Worm (Caenorhabditis elegans) whole organism, L4 larva: ENCODE measurements around the gene dhs-20.
A peak's percentile ranks its signal among the peaks of the same experiment; 100 is the strongest.

Source experiments
- F26F4.8 ChIP-seq: fragments of 200-800 bp; sonication (Bioruptor generic); conservative IDR thresholded peaks from 2 replicates; pipeline ENCODE4 v1.3.6; 2022; ENCODE audit warnings: missing genetic modification characterization, missing compliant biosample characterization
- T20F7.1 ChIP-seq: fragments of 200-800 bp; sonication (Bioruptor generic); optimal IDR thresholded peaks from 2 replicates; lab custom pipeline; 2018; ENCODE audit warnings: mild to moderate bottlenecking, missing genetic modification characterization, missing compliant biosample characterization
- Y48G9A.11 ChIP-seq: fragments of 200-800 bp; sonication (Bioruptor generic); IDR thresholded peaks from 2 replicates; pipeline ENCODE4 v1.3.6; 2022; ENCODE audit warnings: missing genetic modification reagents, missing genetic modification characterization, missing compliant biosample characterization
- aha-1 ChIP-seq: fragments of 150-350 bp; peaks from one replicate; lab custom pipeline; 2014; ENCODE audit warnings: missing biosample characterization, missing genetic modification characterization
- aly-2 ChIP-seq: sonication (generic microtip); optimal IDR thresholded peaks from 2 replicates; lab custom pipeline; 2018; ENCODE audit warnings: missing biosample characterization, missing genetic modification characterization
- attf-4 ChIP-seq: sonication (generic microtip); optimal IDR thresholded peaks from 3 replicates; lab custom pipeline; 2017; ENCODE audit warnings: missing biosample characterization, missing genetic modification characterization
- ceh-32 ChIP-seq: sonication (generic microtip); optimal IDR thresholded peaks from 2 replicates; lab custom pipeline; 2016; ENCODE audit warnings: mild to moderate bottlenecking, missing genetic modification characterization, missing compliant biosample characterization; ENCODE audit not compliant: poor library complexity
- ceh-82 ChIP-seq: sonication (generic microtip); optimal IDR thresholded peaks from 2 replicates; lab custom pipeline; 2017; ENCODE audit warnings: missing biosample characterization, missing genetic modification characterization
- daf-8 ChIP-seq: fragments of 200-800 bp; sonication (Bioruptor generic); IDR thresholded peaks from 2 replicates; pipeline ENCODE4 v1.3.6; 2022; ENCODE audit warnings: missing genetic modification characterization, missing compliant biosample characterization
- dmd-6 ChIP-seq: fragments of 200-800 bp; sonication (Bioruptor generic); IDR thresholded peaks from 2 replicates; pipeline ENCODE4 v1.3.6; 2022; ENCODE audit warnings: missing genetic modification reagents, missing genetic modification characterization, missing compliant biosample characterization
- dmd-9 ChIP-seq: fragments of 200-800 bp; sonication (Bioruptor generic); IDR thresholded peaks from 2 replicates; pipeline ENCODE4 v1.3.6; 2022; ENCODE audit warnings: missing genetic modification reagents, missing genetic modification characterization, missing compliant biosample characterization
- dve-1 ChIP-seq: sonication (generic microtip); optimal IDR thresholded peaks from 2 replicates; lab custom pipeline; 2017; ENCODE audit warnings: antibody characterized with exemption, mild to moderate bottlenecking, missing genetic modification characterization, missing compliant biosample characterization; ENCODE audit not compliant: insufficient read depth
- fos-1 ChIP-seq: fragments of 150-350 bp; optimal IDR thresholded peaks from 2 replicates; lab custom pipeline; 2014; ENCODE audit warnings: missing biosample characterization, missing genetic modification characterization
- gei-8 ChIP-seq: fragments of 200-800 bp; sonication (Bioruptor generic); optimal IDR thresholded peaks from 2 replicates; lab custom pipeline; 2018; ENCODE audit warnings: mild to moderate bottlenecking, missing genetic modification characterization, missing compliant biosample characterization
- hif-1 ChIP-seq, 2 experiments: sonication (generic microtip); optimal IDR thresholded peaks; 2 replicates each; lab custom pipeline; 2016 to 2017; ENCODE audit warnings: missing compliant biosample characterization in 2 of 2, missing genetic modification characterization in 2 of 2, missing genetic modification reagents in 2 of 2, missing genotype in 2 of 2, mild to moderate bottlenecking in 1 of 2
- hlh-11 ChIP-seq: fragments of 200-800 bp; sonication (Bioruptor generic); optimal IDR thresholded peaks from 2 replicates; lab custom pipeline; 2018; ENCODE audit warnings: mild to moderate bottlenecking, missing genetic modification characterization, missing compliant biosample characterization
- hlh-30 ChIP-seq: sonication (generic microtip); optimal IDR thresholded peaks from 2 replicates; lab custom pipeline; 2017; ENCODE audit warnings: antibody characterized with exemption, mild to moderate bottlenecking, missing genetic modification characterization, missing compliant biosample characterization; ENCODE audit not compliant: insufficient read depth
- lin-13 ChIP-seq: fragments of 150-350 bp; optimal IDR thresholded peaks from 2 replicates; lab custom pipeline; 2014; ENCODE audit warnings: missing biosample characterization, missing genetic modification reagents, missing genetic modification characterization
- lin-38 ChIP-seq: fragments of 200-800 bp; sonication (Bioruptor generic); IDR thresholded peaks from 2 replicates; pipeline ENCODE4 v1.3.6; 2022; ENCODE audit warnings: missing genetic modification reagents, missing genetic modification characterization, missing compliant biosample characterization
- lsy-2 ChIP-seq, 2 experiments: fragments of 150-350 bp in 1 of 2; sonication (generic microtip) in 1 of 2; optimal IDR thresholded peaks; 2 replicates each; lab custom pipeline; 2014 to 2017; ENCODE audit warnings: missing biosample characterization in 2 of 2, missing genetic modification characterization in 2 of 2
- madf-9 ChIP-seq: fragments of 200-800 bp; sonication (Bioruptor generic); conservative IDR thresholded peaks from 2 replicates; pipeline ENCODE4 v1.3.6; 2022; ENCODE audit warnings: missing genetic modification reagents, missing genetic modification characterization, missing compliant biosample characterization
- mdl-1 ChIP-seq, 2 experiments: fragments of 150-350 bp in 1 of 2; sonication (generic microtip) in 1 of 2; optimal IDR thresholded peaks; 2 replicates each; lab custom pipeline; 2014 to 2017; ENCODE audit warnings: missing biosample characterization in 2 of 2, missing genetic modification characterization in 2 of 2
- mep-1 ChIP-seq: fragments of 150-350 bp; sonication (generic microtip); optimal IDR thresholded peaks from 3 replicates; lab custom pipeline; 2014; ENCODE audit warnings: missing biosample characterization, missing genetic modification characterization
- mes-2 ChIP-seq: sonication (generic microtip); optimal IDR thresholded peaks from 2 replicates; lab custom pipeline; 2016; ENCODE audit warnings: missing genotype, mild to moderate bottlenecking, missing genetic modification characterization, missing compliant biosample characterization; ENCODE audit not compliant: poor library complexity, severe bottlenecking
- mxl-3 ChIP-seq: fragments of 200-800 bp; sonication (Bioruptor generic); optimal IDR thresholded peaks from 2 replicates; lab custom pipeline; 2018; ENCODE audit warnings: mild to moderate bottlenecking, missing genetic modification characterization, missing compliant biosample characterization
- nhr-25 ChIP-seq: sonication (generic microtip); optimal IDR thresholded peaks from 2 replicates; lab custom pipeline; 2017; ENCODE audit warnings: missing genetic modification characterization, mild to moderate bottlenecking, missing compliant biosample characterization, antibody characterized with exemption, moderate library complexity, borderline replicate concordance; ENCODE audit not compliant: insufficient read depth
- nhr-28 ChIP-seq: fragments of 150-350 bp; optimal IDR thresholded peaks from 2 replicates; lab custom pipeline; 2014; ENCODE audit warnings: missing biosample characterization, missing genetic modification characterization
- nhr-48 ChIP-seq: sonication (generic microtip); optimal IDR thresholded peaks from 2 replicates; lab custom pipeline; 2016; ENCODE audit warnings: mild to moderate bottlenecking, missing genetic modification characterization, missing compliant biosample characterization
- nhr-6 ChIP-seq: fragments of 150-350 bp; optimal IDR thresholded peaks from 2 replicates; lab custom pipeline; 2014; ENCODE audit warnings: missing biosample characterization, missing genetic modification characterization
- nhr-76 ChIP-seq: fragments of 150-350 bp; optimal IDR thresholded peaks from 2 replicates; lab custom pipeline; 2014; ENCODE audit warnings: missing biosample characterization, missing genetic modification characterization
- pha-4 ChIP-seq, 2 experiments: fragments of 150-350 bp in 1 of 2; fragments of 200-800 bp in 1 of 2; sonication (Bioruptor generic) in 1 of 2; IDR thresholded peaks in 1 of 2; optimal IDR thresholded peaks in 1 of 2; 2 replicates each; pipeline versions ENCODE4 v1.3.6 to Lab custom; 2014 to 2022; ENCODE audit warnings: missing genetic modification characterization in 2 of 2, missing genetic modification reagents in 2 of 2, missing biosample characterization in 1 of 2, missing compliant biosample characterization in 1 of 2
- php-3 ChIP-seq: fragments of 200-800 bp; sonication (Bioruptor generic); IDR thresholded peaks from 2 replicates; pipeline ENCODE4 v1.3.6; 2022; ENCODE audit warnings: missing genetic modification reagents, missing genetic modification characterization, missing compliant biosample characterization
- pqm-1 ChIP-seq: sonication (generic microtip); optimal IDR thresholded peaks from 2 replicates; lab custom pipeline; 2017; ENCODE audit warnings: missing biosample characterization, missing genetic modification characterization
- rbr-2 ChIP-seq: sonication (generic microtip); optimal IDR thresholded peaks from 2 replicates; lab custom pipeline; 2016; ENCODE audit warnings: missing genotype, missing genetic modification characterization, missing compliant biosample characterization
- set-16 ChIP-seq: fragments of 200-800 bp; sonication (Bioruptor generic); IDR thresholded peaks from 2 replicates; pipeline ENCODE4 v1.3.6; 2022; ENCODE audit warnings: missing genetic modification reagents, missing genetic modification characterization, missing compliant biosample characterization
- skn-1 ChIP-seq: fragments of 150-350 bp; optimal IDR thresholded peaks from 2 replicates; lab custom pipeline; 2014; ENCODE audit warnings: missing biosample characterization, missing genetic modification characterization
- unc-39 ChIP-seq: sonication (generic microtip); optimal IDR thresholded peaks from 2 replicates; lab custom pipeline; 2017; ENCODE audit warnings: missing biosample characterization, missing genetic modification characterization
- zip-2 ChIP-seq: fragments of 150-350 bp; optimal IDR thresholded peaks from 2 replicates; lab custom pipeline; 2014; ENCODE audit warnings: missing biosample characterization, missing genetic modification characterization

Gene dhs-20

ce11 chrV:11615948-11616681, 11.8 kb upstream of the dhs-20 start, which contains the start of gene nlp-24 (continued):
- TF ChIP-seq daf-8 (GFP tag; lab: Robert Waterston, UW) (no peak), mes-2 (peak; percentile 14), nhr-6 (tag; lab: Kevin White, UChicago) (no peak), skn-1 (tag; lab: Kevin White, UChicago) (no peak), aly-2 (tag; lab: Kevin White, UChicago) (no peak), pqm-1 (no peak), nhr-76 (peak; percentile 16), dmd-9 (GFP tag; lab: Robert Waterston, UW) (no peak)
- TF ChIP-seq, all 104 proteins: peak for 12

ce11 chrV:11614805-11615497, 10.6 kb upstream of the dhs-20 start:
- TF ChIP-seq php-3 (GFP tag; lab: Robert Waterston, UW) (0 out of 2 replicates have a peak, but pooled peaks have one; percentile 16), nhr-25 (tag; lab: Kevin White, UChicago) (peak; percentile 85), lsy-2 (tag; optimal IDR thresholded peaks at IDR 0.05; lab: Kevin White, UChicago) (peak in 1 of 2 experiments; percentile 37), lin-38 (GFP tag; lab: Robert Waterston, UW) (no peak), madf-9 (GFP tag; lab: Robert Waterston, UW) (no peak), rbr-2 (tag; lab: Kevin White, UChicago) (no peak), dmd-6 (GFP tag; lab: Robert Waterston, UW) (peak; percentile 85), mxl-3 (GFP tag; lab: Kevin White, UChicago) (peak; percentile 50), nhr-48 (tag; lab: Kevin White, UChicago) (peak; percentile 65), mep-1 (peak; percentile 26), T20F7.1 (peak; percentile 31), hlh-11 (tag; lab: Kevin White, UChicago) (peak; percentile 52), aha-1 (tag; lab: Kevin White, UChicago) (peak; percentile 93), dve-1 (tag; lab: Kevin White, UChicago) (peak; percentile 81), nhr-28 (tag; lab: Kevin White, UChicago) (peak; percentile 68), zip-2 (tag; lab: Kevin White, UChicago) (no peak), hlh-30 (tag; lab: Kevin White, UChicago) (peak; percentile 76)

ce11 chrV:11613007-11613406, 8.6 kb upstream of the dhs-20 start, which contains the start of gene tag-290:
Gene tag-290, plus strand, starts transcription at chrV:11613307.
- no peak for TF ChIP-seq madf-9 (GFP tag; lab: Robert Waterston, UW)
- no peak for TF ChIP-seq lin-13 (GFP tag; lab: Kevin White, UChicago)
- TF ChIP-seq mdl-1 (tag; optimal IDR thresholded peaks at IDR 0.05; lab: Kevin White, UChicago): no peak
- TF ChIP-seq unc-39 (tag; lab: Kevin White, UChicago): no peak
- no peak for TF ChIP-seq nhr-48 (tag; lab: Kevin White, UChicago)
- no peak for TF ChIP-seq F26F4.8 (GFP tag; lab: Robert Waterston, UW)
- no peak for TF ChIP-seq aly-2 (tag; lab: Kevin White, UChicago)
- TF ChIP-seq gei-8 (GFP tag; lab: Kevin White, UChicago): no peak
- TF ChIP-seq pqm-1: no peak
- TF ChIP-seq Y48G9A.11 (GFP tag; lab: Robert Waterston, UW): no peak
- TF ChIP-seq ceh-82: no peak
- TF ChIP-seq daf-8 (GFP tag; lab: Robert Waterston, UW): no peak
- no peak for TF ChIP-seq fos-1 (tag; lab: Kevin White, UChicago)
- TF ChIP-seq attf-4 (tag; lab: Kevin White, UChicago): no peak
- TF ChIP-seq ceh-32 (tag; lab: Kevin White, UChicago): no peak
- no peak for TF ChIP-seq hlh-30 (tag; lab: Kevin White, UChicago)
- no peak for TF ChIP-seq pha-4 (GFP tag; IDR thresholded peaks at IDR 0.05; lab: Robert Waterston, UW)
- TF ChIP-seq pha-4 (tag; optimal IDR thresholded peaks at IDR 0.05; lab: Kevin White, UChicago): no peak
- no peak for TF ChIP-seq set-16 (GFP tag; lab: Robert Waterston, UW)
- TF ChIP-seq mxl-3 (GFP tag; lab: Kevin White, UChicago): no peak
- no peak for TF ChIP-seq hif-1 (tag; optimal IDR thresholded peaks at IDR 0.05; lab: Kevin White, UChicago)
